Worm (Caenorhabditis elegans): ENCODE data around the gene clec-62.

Gene clec-62

DNA sequence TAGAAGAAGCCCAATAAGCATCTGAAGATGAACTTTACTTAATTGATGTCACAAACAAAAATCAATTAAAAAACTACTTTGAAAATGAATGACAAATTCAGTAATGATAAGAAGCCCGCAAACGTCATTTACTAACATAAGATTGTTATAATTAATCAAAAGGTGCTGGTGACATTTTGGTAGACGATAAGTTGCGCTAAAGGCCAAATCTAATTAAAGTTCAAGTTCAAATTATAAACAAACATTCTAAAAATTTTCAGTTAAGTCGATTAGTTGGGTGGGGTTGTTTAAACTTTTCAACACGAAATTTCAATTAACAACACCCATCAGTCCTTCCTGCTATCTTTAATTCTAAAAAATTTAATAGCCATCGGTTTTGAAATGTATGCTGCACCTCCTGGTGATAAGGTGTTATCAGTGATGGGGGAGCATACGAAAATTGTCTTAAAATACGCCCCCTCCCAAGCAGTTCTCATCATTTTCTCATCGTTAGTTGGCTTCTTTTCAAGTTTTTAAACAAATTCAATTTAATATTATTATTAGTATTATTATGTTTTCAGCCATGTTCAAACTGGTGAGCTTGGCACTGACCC is at the start of gene clec-62, which contains the start of gene clec-63:
Gene clec-62, minus strand, starts transcription at position 51 of the 593 bp plus-strand sequence.
Gene clec-63, plus strand, starts transcription at position 561 of the 593 bp plus-strand sequence.
- no peak for TF ChIP-seq F49E8.2 (tag; optimal IDR thresholded peaks at IDR 0.05; ENCODE audit: insufficient read depth)
- TF ChIP-seq nhr-80 (tag; optimal IDR thresholded peaks at IDR 0.05): peak; percentile 70
- no peak for TF ChIP-seq nfya-1 (tag; optimal IDR thresholded peaks at IDR 0.05; ENCODE audit: borderline replicate concordance, insufficient read depth)
- TF ChIP-seq snpc-1.1 (tag; optimal IDR thresholded peaks at IDR 0.05; ENCODE audit: insufficient read depth): no peak

DNA sequence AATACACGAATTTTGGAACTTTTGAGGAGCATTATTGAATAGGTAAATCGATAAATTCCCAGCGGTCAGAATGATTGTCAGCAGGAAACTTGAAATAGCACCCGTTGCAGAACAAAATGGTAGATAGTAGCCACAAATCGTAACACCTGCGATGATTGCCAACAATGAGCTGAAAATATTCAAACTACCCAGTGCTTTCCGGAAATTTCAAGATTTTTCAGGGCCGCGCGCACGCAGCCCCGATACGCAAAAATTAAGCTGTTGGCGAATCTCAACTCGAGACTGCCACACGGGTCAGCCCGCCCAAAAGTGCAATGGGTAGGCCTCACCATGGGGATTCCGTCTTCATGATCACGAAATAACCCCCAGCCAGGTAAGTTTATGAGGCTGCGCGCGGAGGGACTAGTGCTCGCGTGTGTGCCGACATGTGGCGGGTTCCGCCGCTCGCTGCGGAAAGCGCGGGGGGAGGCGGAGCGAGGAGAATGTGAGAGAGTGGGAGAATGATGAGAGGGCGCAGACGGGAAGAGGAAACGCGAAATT is 49.7 kb upstream of the clec-62 start:
- TF ChIP-seq ztf-18 (tag; optimal IDR thresholded peaks at IDR 0.05) (peak; percentile 85), sdz-38 (tag; optimal IDR thresholded peaks at IDR 0.05) (peak; percentile 71), die-1 (tag; optimal IDR thresholded peaks at IDR 0.05) (peak; percentile 92), snpc-3.4 (tag; optimal IDR thresholded peaks at IDR 0.05) (peak; percentile 96), snpc-4 (GFP tag; optimal IDR thresholded peaks at IDR 0.05) (peak; percentile 98), snpc-4 (tag; optimal IDR thresholded peaks at IDR 0.05) (peak; percentile 99 to 100 (median 99)), nhr-179 (tag; optimal IDR thresholded peaks at IDR 0.05) (peak; percentile 40), ztf-26 (tag; optimal IDR thresholded peaks at IDR 0.05) (peak; percentile 96), rec-8 (tag; optimal IDR thresholded peaks at IDR 0.05) (peak; percentile 82 to 98), B0019.2 (GFP tag; conservative IDR thresholded peaks at IDR 0.05) (peak; percentile 76), attf-6 (GFP tag; IDR thresholded peaks at IDR 0.05) (peak; percentile 99), cebp-2 (GFP tag; IDR thresholded peaks at IDR 0.05) (peak; percentile 54; the same call in 1 of the 2 replicates), bed-1 (GFP tag; IDR thresholded peaks at IDR 0.05) (0 out of 2 replicates have a peak, but pooled peaks have one; percentile 45), T26A5.8 (tag; optimal IDR thresholded peaks at IDR 0.05) (peak; percentile 52), ekl-4 (GFP tag; IDR thresholded peaks at IDR 0.05) (peak; percentile 97), F49E8.2 (tag; optimal IDR thresholded peaks at IDR 0.05; ENCODE audit: insufficient read depth) (peak; percentile 96), ceh-58 (GFP tag; IDR thresholded peaks at IDR 0.05) (0 out of 2 replicates have a peak, but pooled peaks have one; percentile 26), nhr-80 (tag; optimal IDR thresholded peaks at IDR 0.05) (peak; percentile 66), lin-26 (GFP tag; IDR thresholded peaks at IDR 0.05) (peak; percentile 96), madf-8 (GFP tag; conservative IDR thresholded peaks at IDR 0.05) (peak; percentile 73), Y79H2A.3 (GFP tag; conservative IDR thresholded peaks at IDR 0.05) (peak; percentile 79), C17E4.6 (GFP tag; IDR thresholded peaks at IDR 0.05) (peak; percentile 85), sptf-2 (GFP tag; optimal IDR thresholded peaks at IDR 0.05) (peak; percentile 93), F52B5.7 (tag; optimal IDR thresholded peaks at IDR 0.05) (peak; percentile 99), mel-28 (tag; optimal IDR thresholded peaks at IDR 0.05; ENCODE audit: borderline replicate concordance) (peak; percentile 92), nhr-27 (tag; optimal IDR thresholded peaks at IDR 0.05) (peak; percentile 49), ztf-28 (GFP tag; IDR thresholded peaks at IDR 0.05) (peak; percentile 90), K11D2.4 (GFP tag; IDR thresholded peaks at IDR 0.05) (peak; percentile 90), gei-17 (GFP tag; optimal IDR thresholded peaks at IDR 0.05) (peak; percentile 94), F57C9.4 (tag; optimal IDR thresholded peaks at IDR 0.05) (peak; percentile 90), efl-1 (GFP tag; optimal IDR thresholded peaks at IDR 0.05) (peak; percentile 28), lag-1 (GFP tag; IDR thresholded peaks at IDR 0.05) (no peak), hlh-12 (tag; optimal IDR thresholded peaks at IDR 0.05) (peak; percentile 24), B0035.1 (tag; optimal IDR thresholded peaks at IDR 0.05) (peak; percentile 89), ceh-79 (tag; optimal IDR thresholded peaks at IDR 0.05) (peak; percentile 84), lin-54 (GFP tag; optimal IDR thresholded peaks at IDR 0.05) (peak; percentile 89), aptf-2 (GFP tag; conservative IDR thresholded peaks at IDR 0.05) (peak; percentile 77; the same call in 1 of the 2 replicates), ets-4 (GFP tag; optimal IDR thresholded peaks at IDR 0.05) (peak; percentile 97), ztf-3 (GFP tag; optimal IDR thresholded peaks at IDR 0.05) (peak; percentile 83), madf-10 (tag; optimal IDR thresholded peaks at IDR 0.05) (peak; percentile 91), xnd-1 (tag; optimal IDR thresholded peaks at IDR 0.05) (peak; percentile 67), F55B11.4 (tag; optimal IDR thresholded peaks at IDR 0.05; ENCODE audit: borderline replicate concordance, insufficient read depth) (no peak)

Data from whole organism, young adult.